Worm (Caenorhabditis elegans) whole organism, mixed stage, embryonic: ENCODE results near the gene K09C6.2.

ENCODE experiments used
- bed-3 ChIP-seq: fragments of 200-800 bp; sonication (Bioruptor generic); optimal IDR thresholded peaks from 3 replicates; lab custom pipeline; 2018; ENCODE audit warnings: mild to moderate bottlenecking, missing genetic modification characterization, moderate library complexity, missing compliant biosample characterization
- blmp-1 ChIP-seq: fragments of 150-350 bp; optimal IDR thresholded peaks from 2 replicates; lab custom pipeline; 2014; ENCODE audit warnings: missing biosample characterization, missing genetic modification characterization
- ceh-39 ChIP-seq: fragments of 150-350 bp; optimal IDR thresholded peaks from 2 replicates; lab custom pipeline; 2014; ENCODE audit warnings: missing biosample characterization, missing genetic modification characterization
- ceh-43 ChIP-seq: fragments of 200-800 bp; sonication (Bioruptor generic); optimal IDR thresholded peaks from 2 replicates; lab custom pipeline; 2018; ENCODE audit warnings: mild to moderate bottlenecking, missing genetic modification characterization, moderate library complexity, missing compliant biosample characterization
- ceh-83 ChIP-seq: fragments of 200-800 bp; sonication (Bioruptor generic); optimal IDR thresholded peaks from 2 replicates; lab custom pipeline; 2018; ENCODE audit warnings: mild to moderate bottlenecking, missing genetic modification characterization, missing compliant biosample characterization
- ces-1 ChIP-seq: fragments of 150-350 bp; optimal IDR thresholded peaks from 2 replicates; lab custom pipeline; 2014; ENCODE audit warnings: missing biosample characterization, missing genetic modification reagents, missing genetic modification characterization
- cnd-1 ChIP-seq: fragments of 200-800 bp; sonication (Bioruptor generic); optimal IDR thresholded peaks from 2 replicates; lab custom pipeline; 2018; ENCODE audit warnings: mild to moderate bottlenecking, missing genetic modification characterization, missing compliant biosample characterization
- drap-1 ChIP-seq: fragments of 200-800 bp; sonication (Bioruptor generic); optimal IDR thresholded peaks from 3 replicates; lab custom pipeline; 2018; ENCODE audit warnings: mild to moderate bottlenecking, missing genetic modification characterization, missing compliant biosample characterization
- elt-1 ChIP-seq: sonication (generic microtip); optimal IDR thresholded peaks from 2 replicates; lab custom pipeline; 2017; ENCODE audit warnings: missing genetic modification characterization, mild to moderate bottlenecking, missing compliant biosample characterization, antibody characterized with exemption, moderate library complexity, borderline replicate concordance; ENCODE audit not compliant: insufficient read depth
- elt-3 ChIP-seq: fragments of 150-350 bp; optimal IDR thresholded peaks from 2 replicates; lab custom pipeline; 2014; ENCODE audit warnings: missing biosample characterization, missing genetic modification characterization
- flh-1 ChIP-seq: fragments of 200-800 bp; sonication (Bioruptor generic); optimal IDR thresholded peaks from 2 replicates; lab custom pipeline; 2018; ENCODE audit warnings: mild to moderate bottlenecking, missing genetic modification characterization, moderate library complexity, missing compliant biosample characterization
- ham-2 ChIP-seq: fragments of 200-800 bp; sonication (Bioruptor generic); optimal IDR thresholded peaks from 2 replicates; lab custom pipeline; 2018; ENCODE audit warnings: mild to moderate bottlenecking, missing genetic modification characterization, missing compliant biosample characterization
- lin-13 ChIP-seq: fragments of 150-350 bp; optimal IDR thresholded peaks from 2 replicates; lab custom pipeline; 2014; ENCODE audit warnings: missing biosample characterization, missing genetic modification characterization
- lin-32 ChIP-seq: fragments of 200-800 bp; sonication (Bioruptor generic); optimal IDR thresholded peaks from 2 replicates; lab custom pipeline; 2018; ENCODE audit warnings: mild to moderate bottlenecking, missing genetic modification characterization, missing compliant biosample characterization
- lsy-2 ChIP-seq: fragments of 150-350 bp; optimal IDR thresholded peaks from 2 replicates; lab custom pipeline; 2014; ENCODE audit warnings: missing biosample characterization, missing genetic modification characterization
- mab-5 ChIP-seq: fragments of 150-350 bp; optimal IDR thresholded peaks from 2 replicates; lab custom pipeline; 2014; ENCODE audit warnings: missing biosample characterization, missing genetic modification characterization
- mep-1 ChIP-seq: fragments of 150-350 bp; optimal IDR thresholded peaks from 2 replicates; lab custom pipeline; 2017; ENCODE audit warnings: missing biosample characterization, missing genetic modification reagents, missing genetic modification characterization, inconsistent platforms
- mls-2 ChIP-seq: sonication (generic microtip); optimal IDR thresholded peaks from 2 replicates; lab custom pipeline; 2016; ENCODE audit warnings: mild to moderate bottlenecking, missing genetic modification characterization, moderate library complexity, missing compliant biosample characterization
- nhr-2 ChIP-seq: fragments of 150-350 bp; optimal IDR thresholded peaks from 2 replicates; lab custom pipeline; 2014; ENCODE audit warnings: missing biosample characterization, missing genetic modification characterization
- nhr-237 ChIP-seq: fragments of 150-350 bp; optimal IDR thresholded peaks from 2 replicates; lab custom pipeline; 2014; ENCODE audit warnings: missing biosample characterization, missing genetic modification characterization
- nhr-76 ChIP-seq: sonication (generic microtip); optimal IDR thresholded peaks from 2 replicates; lab custom pipeline; 2017; ENCODE audit warnings: missing biosample characterization, missing genetic modification characterization
- pha-4 ChIP-seq: fragments of 150-350 bp; optimal IDR thresholded peaks from 2 replicates; lab custom pipeline; 2018; ENCODE audit warnings: missing biosample characterization, missing genetic modification reagents, missing genetic modification characterization
- sem-2 ChIP-seq: fragments of 200-800 bp; sonication (Bioruptor generic); optimal IDR thresholded peaks from 2 replicates; lab custom pipeline; 2018; ENCODE audit warnings: mild to moderate bottlenecking, missing genetic modification characterization, missing compliant biosample characterization
- snpc-4 ChIP-seq: fragments of 150-350 bp; optimal IDR thresholded peaks from 2 replicates; lab custom pipeline; 2014; ENCODE audit warnings: missing biosample characterization, missing genetic modification characterization
- sptf-1 ChIP-seq: sonication (generic microtip); optimal IDR thresholded peaks from 2 replicates; lab custom pipeline; 2017; ENCODE audit warnings: mild to moderate bottlenecking, missing genetic modification characterization, moderate library complexity, missing compliant biosample characterization
- tbx-8 ChIP-seq: fragments of 200-800 bp; sonication (Bioruptor generic); optimal IDR thresholded peaks from 2 replicates; lab custom pipeline; 2018; ENCODE audit warnings: mild to moderate bottlenecking, missing genetic modification characterization, moderate library complexity, missing compliant biosample characterization
- unc-120 ChIP-seq: sonication (generic microtip); optimal IDR thresholded peaks from 2 replicates; lab custom pipeline; 2017; ENCODE audit warnings: missing genetic modification characterization, missing compliant biosample characterization; ENCODE audit not compliant: poor library complexity, severe bottlenecking
- zip-8 ChIP-seq: fragments of 150-350 bp; optimal IDR thresholded peaks from 2 replicates; lab custom pipeline; 2014; ENCODE audit warnings: missing biosample characterization, missing genetic modification characterization
- ztf-11 ChIP-seq: fragments of 150-350 bp; optimal IDR thresholded peaks from 2 replicates; lab custom pipeline; 2014; ENCODE audit warnings: missing biosample characterization, missing genetic modification characterization

K09C6.2 gene

DNA sequence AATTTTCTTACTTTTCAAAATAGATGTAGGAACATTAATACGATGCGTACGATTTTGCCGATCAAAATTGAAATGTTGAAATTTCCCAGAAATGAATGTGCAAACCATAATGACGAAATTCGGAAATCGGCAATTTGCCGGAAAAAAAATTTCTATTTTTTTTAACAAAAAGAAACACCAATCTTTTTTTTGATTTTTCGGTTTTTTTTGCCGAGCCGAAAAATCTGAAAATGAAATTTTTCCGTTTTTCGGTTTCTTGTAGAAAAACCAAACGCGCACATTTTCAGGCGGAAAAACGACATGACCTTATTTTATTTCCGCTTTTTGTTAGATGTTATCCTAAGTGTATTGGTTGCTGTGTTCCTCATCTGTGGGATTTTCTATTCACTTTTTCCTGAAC is 9.1 kb upstream of the K09C6.2 start, which contains the start of gene srbc-13:
Gene srbc-13 (plus strand): TSS at position 301 of the 400 bp plus-strand sequence.
- TF ChIP-seq drap-1 (GFP tag; lab: Kevin White, UChicago) (no peak), zip-8 (tag; lab: Kevin White, UChicago) (no peak), lsy-2 (tag; lab: Kevin White, UChicago) (no peak), blmp-1 (no peak), ces-1 (GFP tag; lab: Kevin White, UChicago) (no peak)

- TF ChIP-seq mls-2 (tag; lab: Kevin White, UChicago) = no peak
- TF ChIP-seq nhr-2 (tag; lab: Kevin White, UChicago) = no peak
- TF ChIP-seq flh-1 (GFP tag; lab: Kevin White, UChicago) = no peak
- no peak for TF ChIP-seq mep-1 (tag; lab: Kevin White, UChicago)
- no peak for TF ChIP-seq lin-13 (tag; lab: Kevin White, UChicago)
- TF ChIP-seq blmp-1 = no peak
- no peak for TF ChIP-seq sem-2 (GFP tag; lab: Kevin White, UChicago)
- TF ChIP-seq ham-2 (GFP tag; lab: Kevin White, UChicago) = no peak
- TF ChIP-seq lin-32 = no peak
- TF ChIP-seq elt-3 (tag; lab: Kevin White, UChicago) = no peak
- TF ChIP-seq drap-1 (GFP tag; lab: Kevin White, UChicago) = no peak
Observed at ce11 chrV:849042-849441, 7.6 kb upstream of the K09C6.2 start.

DNA sequence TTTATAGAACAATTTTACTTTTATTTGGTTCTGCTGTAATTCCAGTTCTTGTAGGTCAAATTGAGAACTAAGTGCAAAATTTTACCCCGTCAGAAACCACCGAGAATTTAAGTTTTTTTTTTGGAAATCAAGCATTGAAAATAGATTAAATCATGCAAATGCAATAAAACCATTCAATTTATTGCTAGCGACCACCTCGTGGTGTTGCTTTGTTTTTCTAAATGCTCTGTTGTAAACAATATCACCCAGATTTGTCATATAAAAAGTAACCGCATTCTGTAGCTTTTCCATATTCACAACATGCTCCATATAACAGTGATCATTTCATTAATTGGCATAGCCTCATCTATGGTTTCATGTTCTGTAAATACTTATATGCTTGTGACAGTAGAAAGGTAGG is 7.1 kb upstream of the K09C6.2 start, which contains the start of gene srbc-12:
Gene srbc-12 (plus strand): TSS at position 301 of the 400 bp plus-strand sequence.
- TF ChIP-seq ham-2 (GFP tag; lab: Kevin White, UChicago) = no peak
- TF ChIP-seq elt-1 (tag; lab: Kevin White, UChicago) = no peak
- TF ChIP-seq unc-120 (tag; lab: Kevin White, UChicago) = no peak

DNA sequence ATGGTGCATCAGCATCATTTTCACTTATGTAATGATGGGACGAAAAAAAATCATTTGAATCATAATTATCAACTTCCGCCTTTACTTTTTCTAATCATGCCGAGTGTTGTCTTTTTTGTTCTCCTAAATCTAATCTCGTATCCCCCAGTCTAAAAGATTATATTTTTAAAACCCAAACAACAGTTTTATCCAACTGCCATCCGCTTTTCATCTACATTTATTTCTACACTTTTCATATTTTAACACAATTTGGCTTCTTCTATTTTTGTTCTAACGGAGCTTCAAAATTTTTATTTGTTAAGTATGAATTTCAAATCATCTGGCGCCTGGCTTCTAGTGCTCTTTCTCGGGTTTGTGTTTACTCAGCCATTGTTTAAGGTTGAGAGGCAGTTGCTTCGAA is 4.5 kb upstream of the K09C6.2 start, which contains the start of gene K09C6.3:
Gene K09C6.3 (plus strand): TSS at position 301 of the 400 bp plus-strand sequence.
- TF ChIP-seq snpc-4 (tag; lab: Kevin White, UChicago) (no peak), ces-1 (GFP tag; lab: Kevin White, UChicago) (no peak), elt-1 (tag; lab: Kevin White, UChicago) (no peak), sem-2 (GFP tag; lab: Kevin White, UChicago) (no peak), ztf-11 (tag; lab: Kevin White, UChicago) (no peak), sptf-1 (tag; lab: Kevin White, UChicago) (no peak), mab-5 (tag; lab: Kevin White, UChicago) (no peak), ceh-39 (tag; lab: Kevin White, UChicago) (no peak), lin-32 (no peak), lin-13 (tag; lab: Kevin White, UChicago) (no peak), zip-8 (tag; lab: Kevin White, UChicago) (no peak), cnd-1 (tag; lab: Kevin White, UChicago) (no peak), mls-2 (tag; lab: Kevin White, UChicago) (no peak), bed-3 (GFP tag; lab: Kevin White, UChicago) (no peak), drap-1 (GFP tag; lab: Kevin White, UChicago) (no peak), mep-1 (tag; lab: Kevin White, UChicago) (no peak), ceh-43 (GFP tag; lab: Kevin White, UChicago) (no peak)

DNA sequence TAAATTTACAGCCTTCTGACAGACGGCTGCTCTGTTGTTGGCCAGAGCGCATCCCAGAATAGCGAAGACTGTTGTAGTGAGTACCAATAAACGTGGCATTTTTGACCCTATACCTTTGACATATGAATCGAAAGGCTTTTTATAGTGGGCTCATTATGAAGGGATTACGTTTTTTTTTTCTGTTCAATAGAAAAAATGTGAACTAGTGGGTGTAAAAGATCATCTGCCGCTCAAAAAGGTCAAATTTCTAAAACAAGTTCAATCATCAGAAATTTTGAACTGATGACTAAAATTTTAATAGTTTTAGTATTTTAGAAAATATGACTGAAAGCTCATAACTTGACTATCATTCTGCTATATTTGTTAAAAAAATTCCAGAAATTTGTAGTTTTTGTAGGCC is 1.7 kb upstream of the K09C6.2 start, which contains the start of gene K09C6.9:
Gene K09C6.9 (minus strand): TSS at position 101 of the 400 bp plus-strand sequence.
- no peak for TF ChIP-seq ceh-83 (GFP tag; lab: Kevin White, UChicago)
- TF ChIP-seq ztf-11 (tag; lab: Kevin White, UChicago) = no peak
- TF ChIP-seq sptf-1 (tag; lab: Kevin White, UChicago) = no peak
- no peak for TF ChIP-seq mep-1 (tag; lab: Kevin White, UChicago)
- TF ChIP-seq lin-13 (tag; lab: Kevin White, UChicago) = no peak
- TF ChIP-seq nhr-76 (tag; lab: Kevin White, UChicago) = no peak
- no peak for TF ChIP-seq ces-1 (GFP tag; lab: Kevin White, UChicago)
- no peak for TF ChIP-seq sem-2 (GFP tag; lab: Kevin White, UChicago)
- no peak for TF ChIP-seq ceh-39 (tag; lab: Kevin White, UChicago)
- TF ChIP-seq pha-4 = no peak
- no peak for TF ChIP-seq mab-5 (tag; lab: Kevin White, UChicago)
- no peak for TF ChIP-seq tbx-8 (GFP tag; lab: Kevin White, UChicago)
- no peak for TF ChIP-seq nhr-237 (tag; lab: Kevin White, UChicago)
- no peak for TF ChIP-seq bed-3 (GFP tag; lab: Kevin White, UChicago)
- TF ChIP-seq blmp-1 = no peak
- TF ChIP-seq nhr-2 (tag; lab: Kevin White, UChicago) = no peak
- TF ChIP-seq ceh-43 (GFP tag; lab: Kevin White, UChicago) = no peak
- no peak for TF ChIP-seq elt-3 (tag; lab: Kevin White, UChicago)
- TF ChIP-seq cnd-1 (tag; lab: Kevin White, UChicago) = no peak
